Fruit fly (Drosophila melanogaster): ENCODE results near the gene bcn92.

The bcn92 gene

dm6 chrX:2123965-2124688 is 25.3 kb downstream of the bcn92 start (continued):
- no peak for TF ChIP-seq Doc3 (GFP tag; IDR thresholded peaks at IDR 0.05; ENCODE audit: partially characterized antibody)
- TF ChIP-seq CG12391 (tag; optimal IDR thresholded peaks at IDR 0.05): peak; percentile 99
- peak; percentile 74 for TF ChIP-seq peb (GFP tag; IDR thresholded peaks at IDR 0.05)
- peak; percentile 90 for TF ChIP-seq nom (GFP tag; optimal IDR thresholded peaks at IDR 0.05)
- peak; percentile 91 for TF ChIP-seq org-1 (GFP tag; optimal IDR thresholded peaks at IDR 0.05)
- TF ChIP-seq oc (tag; optimal IDR thresholded peaks at IDR 0.05): peak; percentile 93
- peak; percentile 53; the same call in 2 of the 3 replicates for TF ChIP-seq vnd (GFP tag; IDR thresholded peaks at IDR 0.05; ENCODE audit: partially characterized antibody)
- TF ChIP-seq lbe (GFP tag; optimal IDR thresholded peaks at IDR 0.05): peak; percentile 63
- TF ChIP-seq CG13123 (GFP tag; optimal IDR thresholded peaks at IDR 0.05): peak; percentile 87
- TF ChIP-seq CG11723 (GFP tag; optimal IDR thresholded peaks at IDR 0.05): peak; percentile 94
- peak; percentile 6 for TF ChIP-seq CG11398 (GFP tag; optimal IDR thresholded peaks at IDR 0.05)
- TF ChIP-seq amos (GFP tag; IDR thresholded peaks at IDR 0.05; ENCODE audit: partially characterized antibody): no peak
- peak; percentile 92 for TF ChIP-seq Aef1 (GFP tag; IDR thresholded peaks at IDR 0.05)
- TF ChIP-seq unpg (GFP tag; optimal IDR thresholded peaks at IDR 0.05): peak; percentile 95
- TF ChIP-seq ERR (GFP tag; optimal IDR thresholded peaks at IDR 0.05): no peak
- peak; percentile 93 for TF ChIP-seq CG32532 (GFP tag; IDR thresholded peaks at IDR 0.05)
- TF ChIP-seq dan (GFP tag; IDR thresholded peaks at IDR 0.05): peak; percentile 75
- TF ChIP-seq CG2129 (GFP tag; IDR thresholded peaks at IDR 0.05; ENCODE audit: partially characterized antibody): no peak
- TF ChIP-seq GATAe (GFP tag; conservative IDR thresholded peaks at IDR 0.05): 0 out of 2 replicates have a peak, but pooled peaks have one; percentile 13
- peak; percentile 62 for TF ChIP-seq stwl (tag; optimal IDR thresholded peaks at IDR 0.05)
- peak; percentile 74 for TF ChIP-seq wek (GFP tag; optimal IDR thresholded peaks at IDR 0.05)
- TF ChIP-seq Sry-β (GFP tag; optimal IDR thresholded peaks at IDR 0.05): peak; percentile 73
- TF ChIP-seq HHEX (GFP tag; optimal IDR thresholded peaks at IDR 0.05): peak; percentile 97
- peak; percentile 35 for TF ChIP-seq zf30C (GFP tag; optimal IDR thresholded peaks at IDR 0.05)
- TF ChIP-seq Fer3 (tag; optimal IDR thresholded peaks at IDR 0.05): peak; percentile 94
- peak; percentile 85 for TF ChIP-seq CG14050 (GFP tag; IDR thresholded peaks at IDR 0.05)
- peak; percentile 91 for TF ChIP-seq klu (GFP tag; IDR thresholded peaks at IDR 0.05)
- peak; percentile 70 to 86 for TF ChIP-seq chif (GFP tag; optimal IDR thresholded peaks at IDR 0.05)
- peak; percentile 99 for TF ChIP-seq Oli (tag; optimal IDR thresholded peaks at IDR 0.05)
- peak; percentile 82 for TF ChIP-seq fd64A (GFP tag; optimal IDR thresholded peaks at IDR 0.05)
- TF ChIP-seq CG13424 (tag; optimal IDR thresholded peaks at IDR 0.05): peak; percentile 99
- no peak for TF ChIP-seq z (GFP tag; IDR thresholded peaks at IDR 0.05)
- TF ChIP-seq ato (GFP tag; IDR thresholded peaks at IDR 0.05; ENCODE audit: partially characterized antibody): no peak
- peak; percentile 94 for TF ChIP-seq az2 (GFP tag; optimal IDR thresholded peaks at IDR 0.05)
- TF ChIP-seq crp (GFP tag; optimal IDR thresholded peaks at IDR 0.05): peak in 1 of 2 experiments; percentile 48
- TF ChIP-seq br (optimal IDR thresholded peaks at IDR 0.05): no peak
- peak; percentile 84 for TF ChIP-seq Ravus (GFP tag; IDR thresholded peaks at IDR 0.05)
- no peak for TF ChIP-seq eve (GFP tag; optimal IDR thresholded peaks at IDR 0.05)
- peak; percentile 90 for TF ChIP-seq ranshi (GFP tag; IDR thresholded peaks at IDR 0.05)
- TF ChIP-seq Bdp1 (GFP tag; optimal IDR thresholded peaks at IDR 0.05): peak; percentile 60
- TF ChIP-seq slp2 (GFP tag; optimal IDR thresholded peaks at IDR 0.05): peak; percentile 89
- peak; percentile 80 for TF ChIP-seq Dip3 (GFP tag; optimal IDR thresholded peaks at IDR 0.05)
- peak; percentile 50 for TF ChIP-seq CG17186 (GFP tag; optimal IDR thresholded peaks at IDR 0.05)
- peak; percentile 91 for TF ChIP-seq CG8281 (tag; optimal IDR thresholded peaks at IDR 0.05)
- 0 out of 2 replicates have a peak, but pooled peaks have one; percentile 25 for TF ChIP-seq cas (GFP tag; IDR thresholded peaks at IDR 0.05)
- peak; percentile 59 for TF ChIP-seq CG33213 (GFP tag; optimal IDR thresholded peaks at IDR 0.05)
- TF ChIP-seq fd3F (GFP tag; optimal IDR thresholded peaks at IDR 0.05): peak; percentile 94
- TF ChIP-seq CG30020 (tag; optimal IDR thresholded peaks at IDR 0.05): peak; percentile 91
- TF ChIP-seq CG3281 (GFP tag; optimal IDR thresholded peaks at IDR 0.05): peak; percentile 99

All from whole organism, embryonic.